Worm (Caenorhabditis elegans) whole organism, mixed stage, embryonic: ENCODE data around the gene F17C8.6.
A peak's percentile ranks its signal among the peaks of the same experiment; 100 is the strongest.

Experiments
- M03D4.4 ChIP-seq: sonication (generic microtip); optimal IDR thresholded peaks from 2 replicates; lab custom pipeline; 2017; ENCODE audit warnings: mild to moderate bottlenecking, missing genetic modification characterization, missing compliant biosample characterization
- bed-3 ChIP-seq: fragments of 200-800 bp; sonication (Bioruptor generic); optimal IDR thresholded peaks from 3 replicates; lab custom pipeline; 2018; ENCODE audit warnings: mild to moderate bottlenecking, missing genetic modification characterization, moderate library complexity, missing compliant biosample characterization
- blmp-1 ChIP-seq: fragments of 150-350 bp; optimal IDR thresholded peaks from 2 replicates; lab custom pipeline; 2014; ENCODE audit warnings: missing biosample characterization, missing genetic modification characterization
- ceh-39 ChIP-seq: fragments of 150-350 bp; optimal IDR thresholded peaks from 2 replicates; lab custom pipeline; 2014; ENCODE audit warnings: missing biosample characterization, missing genetic modification characterization
- ceh-43 ChIP-seq: fragments of 200-800 bp; sonication (Bioruptor generic); optimal IDR thresholded peaks from 2 replicates; lab custom pipeline; 2018; ENCODE audit warnings: mild to moderate bottlenecking, missing genetic modification characterization, moderate library complexity, missing compliant biosample characterization
- ceh-83 ChIP-seq: fragments of 200-800 bp; sonication (Bioruptor generic); optimal IDR thresholded peaks from 2 replicates; lab custom pipeline; 2018; ENCODE audit warnings: mild to moderate bottlenecking, missing genetic modification characterization, missing compliant biosample characterization
- ces-1 ChIP-seq: fragments of 150-350 bp; optimal IDR thresholded peaks from 2 replicates; lab custom pipeline; 2014; ENCODE audit warnings: missing biosample characterization, missing genetic modification reagents, missing genetic modification characterization
- drap-1 ChIP-seq: fragments of 200-800 bp; sonication (Bioruptor generic); optimal IDR thresholded peaks from 3 replicates; lab custom pipeline; 2018; ENCODE audit warnings: mild to moderate bottlenecking, missing genetic modification characterization, missing compliant biosample characterization
- elt-1 ChIP-seq: sonication (generic microtip); optimal IDR thresholded peaks from 2 replicates; lab custom pipeline; 2017; ENCODE audit warnings: missing genetic modification characterization, mild to moderate bottlenecking, missing compliant biosample characterization, antibody characterized with exemption, moderate library complexity, borderline replicate concordance; ENCODE audit not compliant: insufficient read depth
- elt-3 ChIP-seq: fragments of 150-350 bp; optimal IDR thresholded peaks from 2 replicates; lab custom pipeline; 2014; ENCODE audit warnings: missing biosample characterization, missing genetic modification characterization
- flh-1 ChIP-seq: fragments of 200-800 bp; sonication (Bioruptor generic); optimal IDR thresholded peaks from 2 replicates; lab custom pipeline; 2018; ENCODE audit warnings: mild to moderate bottlenecking, missing genetic modification characterization, moderate library complexity, missing compliant biosample characterization
- ham-2 ChIP-seq: fragments of 200-800 bp; sonication (Bioruptor generic); optimal IDR thresholded peaks from 2 replicates; lab custom pipeline; 2018; ENCODE audit warnings: mild to moderate bottlenecking, missing genetic modification characterization, missing compliant biosample characterization
- hlh-1 ChIP-seq: fragments of 150-350 bp; optimal IDR thresholded peaks from 2 replicates; lab custom pipeline; 2014; ENCODE audit warnings: missing biosample characterization, missing genetic modification reagents, missing genetic modification characterization
- lin-13 ChIP-seq: fragments of 150-350 bp; optimal IDR thresholded peaks from 2 replicates; lab custom pipeline; 2014; ENCODE audit warnings: missing biosample characterization, missing genetic modification characterization
- lin-32 ChIP-seq: fragments of 200-800 bp; sonication (Bioruptor generic); optimal IDR thresholded peaks from 2 replicates; lab custom pipeline; 2018; ENCODE audit warnings: mild to moderate bottlenecking, missing genetic modification characterization, missing compliant biosample characterization
- lsy-2 ChIP-seq: fragments of 150-350 bp; optimal IDR thresholded peaks from 2 replicates; lab custom pipeline; 2014; ENCODE audit warnings: missing biosample characterization, missing genetic modification characterization
- mab-5 ChIP-seq: fragments of 150-350 bp; optimal IDR thresholded peaks from 2 replicates; lab custom pipeline; 2014; ENCODE audit warnings: missing biosample characterization, missing genetic modification characterization
- mep-1 ChIP-seq: fragments of 150-350 bp; optimal IDR thresholded peaks from 2 replicates; lab custom pipeline; 2017; ENCODE audit warnings: missing biosample characterization, missing genetic modification reagents, missing genetic modification characterization, inconsistent platforms
- mls-2 ChIP-seq: sonication (generic microtip); optimal IDR thresholded peaks from 2 replicates; lab custom pipeline; 2016; ENCODE audit warnings: mild to moderate bottlenecking, missing genetic modification characterization, moderate library complexity, missing compliant biosample characterization
- nhr-2 ChIP-seq: fragments of 150-350 bp; optimal IDR thresholded peaks from 2 replicates; lab custom pipeline; 2014; ENCODE audit warnings: missing biosample characterization, missing genetic modification characterization
- nhr-237 ChIP-seq: fragments of 150-350 bp; optimal IDR thresholded peaks from 2 replicates; lab custom pipeline; 2014; ENCODE audit warnings: missing biosample characterization, missing genetic modification characterization
- nhr-28 ChIP-seq: fragments of 150-350 bp; optimal IDR thresholded peaks from 2 replicates; lab custom pipeline; 2014; ENCODE audit warnings: missing biosample characterization, missing genetic modification characterization
- nhr-76 ChIP-seq: sonication (generic microtip); optimal IDR thresholded peaks from 2 replicates; lab custom pipeline; 2017; ENCODE audit warnings: missing biosample characterization, missing genetic modification characterization
- pha-4 ChIP-seq: fragments of 150-350 bp; optimal IDR thresholded peaks from 2 replicates; lab custom pipeline; 2018; ENCODE audit warnings: missing biosample characterization, missing genetic modification reagents, missing genetic modification characterization
- sem-2 ChIP-seq: fragments of 200-800 bp; sonication (Bioruptor generic); optimal IDR thresholded peaks from 2 replicates; lab custom pipeline; 2018; ENCODE audit warnings: mild to moderate bottlenecking, missing genetic modification characterization, missing compliant biosample characterization
- snpc-4 ChIP-seq: fragments of 150-350 bp; optimal IDR thresholded peaks from 2 replicates; lab custom pipeline; 2014; ENCODE audit warnings: missing biosample characterization, missing genetic modification characterization
- sptf-1 ChIP-seq: sonication (generic microtip); optimal IDR thresholded peaks from 2 replicates; lab custom pipeline; 2017; ENCODE audit warnings: mild to moderate bottlenecking, missing genetic modification characterization, moderate library complexity, missing compliant biosample characterization
- tbx-8 ChIP-seq: fragments of 200-800 bp; sonication (Bioruptor generic); optimal IDR thresholded peaks from 2 replicates; lab custom pipeline; 2018; ENCODE audit warnings: mild to moderate bottlenecking, missing genetic modification characterization, moderate library complexity, missing compliant biosample characterization
- unc-120 ChIP-seq: sonication (generic microtip); optimal IDR thresholded peaks from 2 replicates; lab custom pipeline; 2017; ENCODE audit warnings: missing genetic modification characterization, missing compliant biosample characterization; ENCODE audit not compliant: poor library complexity, severe bottlenecking
- unc-39 ChIP-seq: fragments of 150-350 bp; optimal IDR thresholded peaks from 2 replicates; lab custom pipeline; 2014; ENCODE audit warnings: missing biosample characterization, missing genetic modification characterization
- unc-62 ChIP-seq: fragments of 150-350 bp; optimal IDR thresholded peaks from 2 replicates; lab custom pipeline; 2014; ENCODE audit warnings: missing biosample characterization, missing genetic modification reagents, missing genetic modification characterization
- zip-8 ChIP-seq: fragments of 150-350 bp; optimal IDR thresholded peaks from 2 replicates; lab custom pipeline; 2014; ENCODE audit warnings: missing biosample characterization, missing genetic modification characterization

The F17C8.6 gene

DNA sequence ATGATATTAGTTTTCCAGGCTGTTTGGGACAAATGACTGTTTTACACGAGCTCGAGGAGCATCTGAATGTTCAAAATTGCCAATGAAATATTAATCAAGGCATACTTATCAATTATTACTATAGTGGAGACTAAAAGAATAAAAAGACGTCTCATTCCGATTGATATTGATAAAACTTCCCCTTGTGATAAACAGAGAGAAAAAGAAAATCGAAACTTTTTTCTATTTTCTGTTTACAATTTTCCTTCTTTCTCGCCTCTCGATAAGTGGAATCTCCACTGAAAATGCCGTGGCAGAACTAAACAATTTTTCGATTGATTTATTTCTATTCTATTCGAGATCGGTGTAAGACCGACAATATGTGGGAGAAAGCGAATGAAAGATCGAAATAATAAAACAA is 34.0 kb upstream of the F17C8.6 start, which contains the start of gene B0393.9:
B0393.9 (minus strand) TSS at position 303 of the 400 bp plus-strand sequence.
- TF ChIP-seq sem-2 (no peak), bed-3 (no peak), lsy-2 (no peak), mab-5 (tag; lab: Kevin White, UChicago) (no peak), zip-8 (no peak), nhr-76 (tag; lab: Kevin White, UChicago) (no peak), nhr-2 (tag; lab: Kevin White, UChicago) (no peak), ceh-43 (GFP tag; lab: Kevin White, UChicago) (no peak), unc-62 (no peak), hlh-1 (tag; lab: Kevin White, UChicago) (no peak), blmp-1 (no peak), ceh-83 (GFP tag; lab: Kevin White, UChicago) (no peak), drap-1 (GFP tag; lab: Kevin White, UChicago) (no peak), unc-39 (tag; lab: Kevin White, UChicago) (no peak), elt-1 (tag; lab: Kevin White, UChicago) (no peak), ham-2 (GFP tag; lab: Kevin White, UChicago) (no peak), snpc-4 (tag; lab: Kevin White, UChicago) (no peak), flh-1 (GFP tag; lab: Kevin White, UChicago) (no peak), M03D4.4 (no peak), pha-4 (no peak)
- TF ChIP-seq, all 35 proteins: peak for 0

DNA sequence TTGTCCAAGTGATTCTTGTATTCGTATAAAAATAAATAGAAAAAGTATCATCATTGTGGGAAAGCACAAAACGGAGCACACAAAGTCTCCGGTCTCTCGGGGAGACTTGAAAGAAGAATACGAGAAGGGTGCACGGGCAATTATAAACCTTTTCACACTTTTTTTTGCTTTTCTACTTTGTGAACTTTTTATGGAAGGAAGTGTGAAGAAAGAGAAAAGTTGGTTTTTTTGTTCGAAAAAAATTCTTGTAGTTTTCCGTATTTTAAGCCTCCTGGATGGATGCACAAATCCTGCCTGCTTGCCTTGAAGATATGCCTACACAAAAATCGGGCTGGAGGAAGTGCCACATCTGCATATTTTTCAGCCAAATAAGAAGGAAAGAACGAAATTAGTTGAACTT is 32.2 kb upstream of the F17C8.6 start, which contains the start of gene B0393.7:
B0393.7 (minus strand) TSS at position 101 of the 400 bp plus-strand sequence.
- TF ChIP-seq unc-39 (tag; lab: Kevin White, UChicago) = no peak
- TF ChIP-seq ces-1 = no peak
- TF ChIP-seq lsy-2 = no peak
- TF ChIP-seq flh-1 (GFP tag; lab: Kevin White, UChicago) = no peak
- TF ChIP-seq snpc-4 (tag; lab: Kevin White, UChicago) = no peak
- TF ChIP-seq sptf-1 (tag; lab: Kevin White, UChicago) = no peak
- TF ChIP-seq nhr-237 (tag; lab: Kevin White, UChicago) = no peak
- no peak for TF ChIP-seq nhr-2 (tag; lab: Kevin White, UChicago)
- no peak for TF ChIP-seq lin-13
- no peak for TF ChIP-seq nhr-76 (tag; lab: Kevin White, UChicago)
- TF ChIP-seq tbx-8 (GFP tag; lab: Kevin White, UChicago) = no peak
- no peak for TF ChIP-seq unc-120
- no peak for TF ChIP-seq ham-2 (GFP tag; lab: Kevin White, UChicago)
- TF ChIP-seq hlh-1 (tag; lab: Kevin White, UChicago) = no peak

DNA sequence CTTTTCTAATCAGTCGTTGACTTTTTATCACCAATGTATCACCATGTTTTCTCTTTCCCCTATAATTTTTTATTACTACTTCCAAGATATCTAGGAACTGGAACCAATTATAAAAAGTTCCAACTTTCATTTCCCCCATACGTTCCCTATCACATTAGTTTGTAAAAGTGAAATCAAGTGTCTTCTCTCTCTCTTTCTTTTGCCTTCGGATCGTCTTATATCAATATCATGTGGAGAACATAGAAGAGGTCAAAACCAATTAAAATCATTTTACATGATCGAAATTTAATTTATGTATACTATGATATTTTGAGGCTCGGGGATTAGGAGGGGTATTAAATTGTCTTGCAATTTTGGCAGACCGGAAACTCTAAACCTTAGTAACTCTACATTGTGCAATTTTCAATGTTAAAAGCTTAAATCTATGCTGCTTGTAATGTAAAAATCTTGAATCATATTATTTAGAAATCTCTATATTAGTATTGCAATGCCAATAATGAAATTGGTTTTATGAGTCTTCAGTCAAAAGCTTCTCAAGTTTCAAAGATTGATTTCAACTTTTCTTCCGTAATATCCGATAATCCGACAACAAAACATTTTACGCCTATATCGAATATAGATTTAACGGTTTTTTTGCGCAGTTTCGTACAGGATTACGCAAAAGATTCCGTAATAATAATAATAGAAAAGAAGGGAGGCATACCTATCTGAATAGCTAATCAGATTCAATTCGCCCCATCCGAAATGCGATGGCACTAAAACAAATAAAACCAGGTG is 22.2 kb upstream of the F17C8.6 start:
- no peak for TF ChIP-seq lin-32
- TF ChIP-seq sem-2 = no peak
- no peak for TF ChIP-seq sptf-1 (tag; lab: Kevin White, UChicago)
- TF ChIP-seq ceh-39 (tag; lab: Kevin White, UChicago) = no peak
- peak; percentile 69 for TF ChIP-seq blmp-1

DNA sequence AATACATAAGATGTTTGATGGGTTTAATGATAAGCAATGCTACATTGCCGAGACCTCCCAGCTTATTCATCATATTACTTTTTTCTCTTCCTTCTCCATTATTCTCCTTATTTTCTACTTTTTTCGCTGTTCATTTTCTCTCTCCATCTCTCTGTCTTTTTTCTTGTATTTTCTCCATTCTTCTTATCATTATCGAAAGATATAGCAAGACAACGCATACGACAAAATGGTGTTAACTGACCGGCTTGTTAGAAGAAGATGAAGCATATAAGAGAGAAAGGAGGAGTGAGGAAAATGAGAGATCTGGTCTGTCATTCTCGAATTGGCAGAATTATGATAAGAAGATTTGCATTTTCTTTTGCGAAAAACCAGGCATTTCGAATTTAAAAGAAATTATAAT is 21.0 kb upstream of the F17C8.6 start:
- TF ChIP-seq snpc-4 (tag; lab: Kevin White, UChicago) = no peak
- no peak for TF ChIP-seq elt-3 (tag; lab: Kevin White, UChicago)
- no peak for TF ChIP-seq nhr-76 (tag; lab: Kevin White, UChicago)
- no peak for TF ChIP-seq nhr-28 (tag; lab: Kevin White, UChicago)
- no peak for TF ChIP-seq drap-1 (GFP tag; lab: Kevin White, UChicago)
- no peak for TF ChIP-seq mls-2
- no peak for TF ChIP-seq blmp-1
- TF ChIP-seq nhr-237 (tag; lab: Kevin White, UChicago) = no peak
- no peak for TF ChIP-seq flh-1 (GFP tag; lab: Kevin White, UChicago)
- TF ChIP-seq lsy-2 = no peak
- no peak for TF ChIP-seq mep-1 (tag; lab: Kevin White, UChicago)
- no peak for TF ChIP-seq M03D4.4
- TF ChIP-seq ceh-83 (GFP tag; lab: Kevin White, UChicago) = no peak
